Worm (Caenorhabditis elegans): ENCODE measurements around the gene srx-65.

The srx-65 gene

DNA sequence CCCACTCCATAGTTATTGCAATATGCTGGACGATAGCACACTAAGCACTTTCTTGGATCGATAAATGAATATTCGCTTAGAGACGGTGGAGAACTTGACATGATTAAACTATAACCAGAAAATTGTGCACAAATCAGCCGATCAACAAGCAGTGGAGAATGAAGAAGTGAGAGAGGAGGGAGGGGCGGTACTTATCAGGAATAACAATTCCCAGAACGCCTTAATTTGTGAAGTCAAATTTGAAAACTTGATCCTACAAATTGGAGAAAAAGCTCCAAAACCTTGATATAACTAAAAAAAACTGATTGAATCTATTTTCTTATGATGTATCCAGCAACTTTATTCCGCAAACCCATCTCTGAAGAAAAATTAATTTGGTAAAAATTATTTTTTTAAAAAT is 43.5 kb upstream of the srx-65 start, which contains the start of gene nhr-159:
TSS of gene nhr-159 (minus strand) at position 101 of the 400 bp plus-strand sequence.
- TF ChIP-seq T07F8.4 (tag; optimal IDR thresholded peaks at IDR 0.05) (no peak), madf-8 (GFP tag; conservative IDR thresholded peaks at IDR 0.05) (no peak), hmg-1.2 (GFP tag; IDR thresholded peaks at IDR 0.05) (no peak), bed-1 (GFP tag; IDR thresholded peaks at IDR 0.05) (no peak), ceh-100 (GFP tag; IDR thresholded peaks at IDR 0.05) (no peak), efl-1 (GFP tag; optimal IDR thresholded peaks at IDR 0.05) (no peak), B0035.1 (tag; optimal IDR thresholded peaks at IDR 0.05) (no peak), Y95B8A.8 (GFP tag; IDR thresholded peaks at IDR 0.05) (no peak), snpc-1.1 (tag; optimal IDR thresholded peaks at IDR 0.05; ENCODE audit: insufficient read depth) (no peak), nfya-2 (GFP tag; IDR thresholded peaks at IDR 0.05) (no peak), mes-4 (tag; optimal IDR thresholded peaks at IDR 0.05) (no peak), ztf-28 (GFP tag; IDR thresholded peaks at IDR 0.05) (no peak), ceh-27 (GFP tag; optimal IDR thresholded peaks at IDR 0.05) (no peak), ets-4 (GFP tag; optimal IDR thresholded peaks at IDR 0.05) (no peak), attf-6 (GFP tag; IDR thresholded peaks at IDR 0.05) (no peak), let-526 (GFP tag; IDR thresholded peaks at IDR 0.05) (no peak), akir-1 (GFP tag; optimal IDR thresholded peaks at IDR 0.05) (no peak), egrh-3 (GFP tag; IDR thresholded peaks at IDR 0.05) (no peak), rpc-1 (optimal IDR thresholded peaks at IDR 0.05) (no peak), rpc-1 (tag; optimal IDR thresholded peaks at IDR 0.05) (no peak)

DNA sequence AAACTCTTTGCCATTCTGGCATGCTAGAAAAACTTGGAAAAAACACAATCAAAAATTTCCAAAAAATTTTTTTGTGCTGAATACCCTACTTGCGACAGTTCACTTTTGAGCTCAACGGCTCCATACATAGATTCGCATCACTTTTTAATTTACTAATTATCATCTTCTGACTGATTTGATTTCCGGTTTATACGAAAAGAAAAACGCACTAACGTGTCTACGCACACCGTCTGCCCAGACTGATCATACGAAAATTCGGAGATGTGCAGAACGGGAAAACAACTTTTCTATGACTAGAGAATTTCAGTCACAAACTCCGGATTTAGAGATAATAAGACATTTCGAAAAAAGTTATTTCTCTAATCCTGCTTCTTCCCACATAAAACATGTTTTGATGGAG is 37.2 kb upstream of the srx-65 start:
- TF ChIP-seq ets-4 (GFP tag; optimal IDR thresholded peaks at IDR 0.05) (no peak), cebp-1 (GFP tag; IDR thresholded peaks at IDR 0.05) (no peak), cebp-1 (tag; optimal IDR thresholded peaks at IDR 0.05) (no peak), B0336.3 (GFP tag; IDR thresholded peaks at IDR 0.05) (no peak), ceh-40 (GFP tag; IDR thresholded peaks at IDR 0.05) (no peak), ztf-25 (GFP tag; IDR thresholded peaks at IDR 0.05) (no peak), tbx-9 (tag; optimal IDR thresholded peaks at IDR 0.05; ENCODE audit: borderline replicate concordance) (no peak), somi-1 (GFP tag; optimal IDR thresholded peaks at IDR 0.05) (no peak), lsl-1 (GFP tag; optimal IDR thresholded peaks at IDR 0.05) (no peak), lin-54 (GFP tag; optimal IDR thresholded peaks at IDR 0.05) (no peak), mes-4 (tag; optimal IDR thresholded peaks at IDR 0.05) (no peak), ekl-4 (GFP tag; IDR thresholded peaks at IDR 0.05) (no peak), ztf-6 (GFP tag; IDR thresholded peaks at IDR 0.05) (no peak), dpff-1 (tag; optimal IDR thresholded peaks at IDR 0.05) (no peak), ceh-91 (GFP tag; IDR thresholded peaks at IDR 0.05) (no peak), attf-3 (GFP tag; conservative IDR thresholded peaks at IDR 0.05) (no peak), sea-2 (GFP tag; IDR thresholded peaks at IDR 0.05) (no peak), mel-28 (tag; optimal IDR thresholded peaks at IDR 0.05; ENCODE audit: borderline replicate concordance) (no peak), ztf-18 (tag; optimal IDR thresholded peaks at IDR 0.05) (no peak), F52B5.7 (tag; optimal IDR thresholded peaks at IDR 0.05) (no peak)

ce11 chrV:3886104-3886503 is 35.6 kb upstream of the srx-65 start, which contains the start of gene nhr-124:
Gene nhr-124 (minus strand): TSS chrV:3886204.
- no peak for TF ChIP-seq nfya-2 (GFP tag; IDR thresholded peaks at IDR 0.05)
- no peak for TF ChIP-seq mxl-1 (tag; optimal IDR thresholded peaks at IDR 0.05)
- no peak for TF ChIP-seq sea-2 (GFP tag; IDR thresholded peaks at IDR 0.05)
- TF ChIP-seq somi-1 (GFP tag; optimal IDR thresholded peaks at IDR 0.05), result no peak
- TF ChIP-seq rpc-1 (optimal IDR thresholded peaks at IDR 0.05), result no peak
- TF ChIP-seq rpc-1 (tag; optimal IDR thresholded peaks at IDR 0.05), result no peak
- no peak for TF ChIP-seq aptf-3 (GFP tag; IDR thresholded peaks at IDR 0.05)
- TF ChIP-seq let-526 (GFP tag; IDR thresholded peaks at IDR 0.05), result no peak
- TF ChIP-seq hlh-12 (tag; optimal IDR thresholded peaks at IDR 0.05), result no peak
- no peak for TF ChIP-seq F39B2.1 (GFP tag; IDR thresholded peaks at IDR 0.05)
- no peak for TF ChIP-seq ceh-79 (tag; optimal IDR thresholded peaks at IDR 0.05)
- TF ChIP-seq pbrm-1 (GFP tag; IDR thresholded peaks at IDR 0.05), result no peak
- no peak for TF ChIP-seq ceh-58 (GFP tag; IDR thresholded peaks at IDR 0.05)
- TF ChIP-seq gei-17 (GFP tag; optimal IDR thresholded peaks at IDR 0.05), result no peak
- TF ChIP-seq ztf-22 (GFP tag; optimal IDR thresholded peaks at IDR 0.05), result no peak
